Fruit fly (Drosophila melanogaster): ENCODE measurements around the gene CG42507.

Gene CG42507

dm6 chr3L:14790127-14790589 is 32.4 kb upstream of the CG42507 start (continued):
- TF ChIP-seq pros (GFP tag; optimal IDR thresholded peaks at IDR 0.05) (no peak), CG10959 (GFP tag; IDR thresholded peaks at IDR 0.05) (peak; percentile 57; the same call in 1 of the 2 replicates), CG17361 (GFP tag; IDR thresholded peaks at IDR 0.05) (peak; percentile 72), unpg (GFP tag; optimal IDR thresholded peaks at IDR 0.05) (peak; percentile 73), Hr51 (GFP tag; optimal IDR thresholded peaks at IDR 0.05) (peak in 1 of 2 experiments; percentile 81), p53 (GFP tag; optimal IDR thresholded peaks at IDR 0.05) (peak; percentile 54), stwl (tag; optimal IDR thresholded peaks at IDR 0.05) (peak; percentile 68), ttk (GFP tag; IDR thresholded peaks at IDR 0.05) (peak; percentile 69), CG16779 (GFP tag; IDR thresholded peaks at IDR 0.05) (peak; percentile 74), CG2875 (GFP tag; optimal IDR thresholded peaks at IDR 0.05) (peak; percentile 55), Gsc (GFP tag; IDR thresholded peaks at IDR 0.05) (no peak), CG4707 (GFP tag; optimal IDR thresholded peaks at IDR 0.05) (no peak), Hmx (GFP tag; optimal IDR thresholded peaks at IDR 0.05) (peak; percentile 66), tx (GFP tag; optimal IDR thresholded peaks at IDR 0.05) (peak; percentile 90), Nf-YA (GFP tag; IDR thresholded peaks at IDR 0.05) (0 out of 2 replicates have a peak, but pooled peaks have one; percentile 34), Dek (tag; optimal IDR thresholded peaks at IDR 0.05) (peak; percentile 45), CG32767 (GFP tag; IDR thresholded peaks at IDR 0.05) (peak; percentile 74), NC2α (GFP tag; optimal IDR thresholded peaks at IDR 0.05) (peak; percentile 64), gfzf (GFP tag; optimal IDR thresholded peaks at IDR 0.05) (peak; percentile 24), CG12299 (tag; optimal IDR thresholded peaks at IDR 0.05) (peak; percentile 72), CG6813 (GFP tag; optimal IDR thresholded peaks at IDR 0.05) (no peak), jumu (GFP tag; optimal IDR thresholded peaks at IDR 0.05) (peak; percentile 87), CG11398 (GFP tag; optimal IDR thresholded peaks at IDR 0.05) (peak; percentile 61), Rx (GFP tag; IDR thresholded peaks at IDR 0.05) (peak; percentile 80), CG13894 (tag; optimal IDR thresholded peaks at IDR 0.05) (no peak), CG31388 (GFP tag; optimal IDR thresholded peaks at IDR 0.05) (peak; percentile 84), zfh1 (GFP tag; IDR thresholded peaks at IDR 0.05) (peak; percentile 75), br (optimal IDR thresholded peaks at IDR 0.05) (no peak), ssp (GFP tag; IDR thresholded peaks at IDR 0.05) (peak; percentile 75), dati (GFP tag; IDR thresholded peaks at IDR 0.05) (no peak), CG10979 (tag; optimal IDR thresholded peaks at IDR 0.05) (peak; percentile 37), CG11085 (GFP tag; IDR thresholded peaks at IDR 0.05) (peak; percentile 71), Aef1 (GFP tag; IDR thresholded peaks at IDR 0.05) (peak; percentile 61), nmo (GFP tag; optimal IDR thresholded peaks at IDR 0.05) (peak; percentile 77), CG7271 (tag; optimal IDR thresholded peaks at IDR 0.05) (no peak), sisA (GFP tag; IDR thresholded peaks at IDR 0.05) (peak; percentile 76), ind (GFP tag; optimal IDR thresholded peaks at IDR 0.05) (peak; percentile 82), repo (GFP tag; optimal IDR thresholded peaks at IDR 0.05) (peak; percentile 81), sob (GFP tag; IDR thresholded peaks at IDR 0.05) (peak; percentile 91), C15 (GFP tag; IDR thresholded peaks at IDR 0.05) (no peak), CG2129 (GFP tag; IDR thresholded peaks at IDR 0.05; ENCODE audit: partially characterized antibody) (peak; percentile 81), CG6654 (GFP tag; optimal IDR thresholded peaks at IDR 0.05) (peak; percentile 22), CG17802 (tag; optimal IDR thresholded peaks at IDR 0.05) (peak; percentile 33), CG42726 (GFP tag; IDR thresholded peaks at IDR 0.05; ENCODE audit: partially characterized antibody) (peak; percentile 63), Atf6 (GFP tag; IDR thresholded peaks at IDR 0.05) (peak; percentile 76), Chrac-16 (GFP tag; optimal IDR thresholded peaks at IDR 0.05) (peak; percentile 56), eve (GFP tag; optimal IDR thresholded peaks at IDR 0.05) (no peak), vvl (GFP tag; IDR thresholded peaks at IDR 0.05) (peak; percentile 80), psq (GFP tag; optimal IDR thresholded peaks at IDR 0.05) (peak; percentile 58), gsb (GFP tag; IDR thresholded peaks at IDR 0.05) (peak; percentile 50; the same call in 1 of the 2 replicates), Scr (GFP tag; IDR thresholded peaks at IDR 0.05; ENCODE audit: partially characterized antibody) (peak; percentile 87)
